Fruit fly (Drosophila melanogaster) whole organism, adult: ENCODE measurements around the gene Vm26Ac.

Source experiments
- CG11617 ChIP-seq: fragments of 200-800 bp; sonication (Bioruptor generic); optimal IDR thresholded peaks from 2 replicates; lab custom pipeline; 2017; ENCODE audit warnings: mild to moderate bottlenecking, missing biosample characterization, missing genetic modification reagents, missing genetic modification characterization
- CG12768 ChIP-seq: fragments of 200-800 bp; sonication (Bioruptor generic); optimal IDR thresholded peaks from 2 replicates; lab custom pipeline; 2017; ENCODE audit warnings: missing biosample characterization, missing genetic modification characterization, mild to moderate bottlenecking, moderate library complexity, missing genetic modification reagents
- CG14711 ChIP-seq: fragments of 200-800 bp; sonication (Bioruptor generic); optimal IDR thresholded peaks from 2 replicates; lab custom pipeline; 2018; ENCODE audit warnings: missing biosample characterization, mild to moderate bottlenecking, missing genetic modification characterization, moderate library complexity
- CG1620 ChIP-seq: fragments of 200-800 bp; sonication (Bioruptor generic); optimal IDR thresholded peaks from 2 replicates; lab custom pipeline; 2016; ENCODE audit warnings: missing biosample characterization, missing genetic modification characterization
- CG33017 ChIP-seq: fragments of 200-800 bp; sonication (Bioruptor generic); optimal IDR thresholded peaks from 2 replicates; lab custom pipeline; 2018; ENCODE audit warnings: missing biosample characterization, mild to moderate bottlenecking, missing genetic modification characterization, moderate library complexity
- CG5204 ChIP-seq: fragments of 200-800 bp; sonication (Bioruptor generic); optimal IDR thresholded peaks from 2 replicates; lab custom pipeline; 2016; ENCODE audit warnings: missing biosample characterization, missing genetic modification characterization
- CG7045 ChIP-seq: fragments of 200-800 bp; sonication (Bioruptor generic); optimal IDR thresholded peaks from 2 replicates; lab custom pipeline; 2017; ENCODE audit warnings: missing biosample characterization, mild to moderate bottlenecking, missing genetic modification characterization
- CG7101 ChIP-seq: fragments of 200-800 bp; sonication (Bioruptor generic); optimal IDR thresholded peaks from 2 replicates; lab custom pipeline; 2018; ENCODE audit warnings: missing biosample characterization, mild to moderate bottlenecking, missing genetic modification characterization, moderate library complexity
- Clk ChIP-seq: fragments of 200-800 bp; sonication (Bioruptor generic); optimal IDR thresholded peaks from 2 replicates; lab custom pipeline; 2017; ENCODE audit warnings: missing biosample characterization, missing genetic modification characterization
- Crg-1 ChIP-seq: fragments of 200-800 bp; sonication (Bioruptor generic); optimal IDR thresholded peaks from 2 replicates; lab custom pipeline; 2016; ENCODE audit warnings: missing biosample characterization, missing genetic modification characterization
- Hr96 ChIP-seq: fragments of 200-800 bp; sonication (Bioruptor generic); optimal IDR thresholded peaks from 2 replicates; lab custom pipeline; 2016; ENCODE audit warnings: missing biosample characterization, missing genetic modification characterization
- Mnt ChIP-seq: fragments of 200-800 bp; sonication (Bioruptor generic); optimal IDR thresholded peaks from 2 replicates; lab custom pipeline; 2016; ENCODE audit warnings: missing biosample characterization, mild to moderate bottlenecking, missing genetic modification characterization
- bab1 ChIP-seq: fragments of 200-800 bp; sonication (Bioruptor generic); optimal IDR thresholded peaks from 3 replicates; lab custom pipeline; 2019; ENCODE audit warnings: missing biosample characterization, mild to moderate bottlenecking, missing genetic modification characterization, moderate library complexity
- cic ChIP-seq: fragments of 200-800 bp; sonication (Bioruptor generic); optimal IDR thresholded peaks from 2 replicates; lab custom pipeline; 2017; ENCODE audit warnings: missing biosample characterization, mild to moderate bottlenecking, missing genetic modification characterization, moderate library complexity
- cnc ChIP-seq, 2 experiments: fragments of >200 bp; optimal IDR thresholded peaks; 2 replicates each; lab custom pipeline; 2017
- kay ChIP-seq: fragments of 200-800 bp; sonication (Bioruptor generic); peaks from one replicate; lab custom pipeline; 2016; ENCODE audit warnings: missing biosample characterization, missing genetic modification characterization, borderline replicate concordance
- ovo ChIP-seq: fragments of 200-800 bp; sonication (Bioruptor generic); optimal IDR thresholded peaks from 2 replicates; lab custom pipeline; 2016; ENCODE audit warnings: missing biosample characterization, missing genetic modification characterization
- pad ChIP-seq: fragments of 200-800 bp; sonication (Bioruptor generic); optimal IDR thresholded peaks from 3 replicates; lab custom pipeline; 2017; ENCODE audit warnings: missing biosample characterization, missing genetic modification characterization, mild to moderate bottlenecking, moderate library complexity, missing genetic modification reagents
- tj ChIP-seq: fragments of 200-800 bp; sonication (Bioruptor generic); optimal IDR thresholded peaks from 3 replicates; lab custom pipeline; 2017; ENCODE audit warnings: missing biosample characterization, mild to moderate bottlenecking, missing genetic modification characterization, moderate library complexity
- toe ChIP-seq: fragments of 200-800 bp; sonication (Bioruptor generic); optimal IDR thresholded peaks from 2 replicates; lab custom pipeline; 2016; ENCODE audit warnings: missing biosample characterization, missing genetic modification characterization

Vm26Ac gene

dm6 chr2L:5964211-5964610 lies 5.8 kb upstream of the Vm26Ac start:
- peak; percentile 94 for TF ChIP-seq tj (GFP tag; lab: Kevin White, UChicago)
- no peak for TF ChIP-seq kay

- no peak for TF ChIP-seq CG5204 (GFP tag; lab: Kevin White, UChicago)
- no peak for TF ChIP-seq kay
- no peak for TF ChIP-seq CG1620 (GFP tag; lab: Kevin White, UChicago)
- no peak for TF ChIP-seq Clk (GFP tag; lab: Kevin White, UChicago)
- no peak for TF ChIP-seq tj (GFP tag; lab: Kevin White, UChicago)
- TF ChIP-seq cnc (optimal IDR thresholded peaks at IDR 0.05; lab: Kevin White, UChicago) = no peak
- TF ChIP-seq bab1 (GFP tag; lab: Kevin White, UChicago) = no peak
Measured at dm6 chr2L:5963251-5963650, 4.8 kb upstream of the Vm26Ac start.

- TF ChIP-seq tj (GFP tag; lab: Kevin White, UChicago) (peak; percentile 93), ovo (GFP tag; lab: Kevin White, UChicago) (no peak), Crg-1 (GFP tag; lab: Kevin White, UChicago) (peak; percentile 0), bab1 (GFP tag; lab: Kevin White, UChicago) (no peak)
Measured at dm6 chr2L:5961169-5961918, 2.9 kb upstream of the Vm26Ac start.

dm6 chr2L:5959863-5960658 lies 1.6 kb upstream of the Vm26Ac start, which contains the start of gene Vm26Aa:
Vm26Aa (minus strand) TSS chr2L:5960340.
- peak; percentile 98 for TF ChIP-seq tj (GFP tag; lab: Kevin White, UChicago)
- no peak for TF ChIP-seq Hr96 (GFP tag; lab: Kevin White, UChicago)

dm6 chr2L:5956706-5957105 lies 1.7 kb downstream of the Vm26Ac start, which contains the start of the genes CG13998 and Vm26Ab:
CG13998 (minus strand) TSS chr2L:5956819.
Vm26Ab (plus strand) TSS chr2L:5957004.
- TF ChIP-seq cnc (optimal IDR thresholded peaks at IDR 0.05; lab: Kevin White, UChicago) (no peak), tj (GFP tag; lab: Kevin White, UChicago) (peak; percentile 99), Hr96 (GFP tag; lab: Kevin White, UChicago) (no peak)

dm6 chr2L:5956153-5956552 lies 2.3 kb downstream of the Vm26Ac start, which contains the start of gene CG13999:
CG13999 (minus strand) TSS chr2L:5956466.
- no peak for TF ChIP-seq CG33017
- no peak for TF ChIP-seq CG5204 (GFP tag; lab: Kevin White, UChicago)
- TF ChIP-seq CG12768 (GFP tag; lab: Kevin White, UChicago) = no peak
- no peak for TF ChIP-seq cic
- TF ChIP-seq CG7045 (GFP tag; lab: Kevin White, UChicago) = no peak
- TF ChIP-seq Hr96 (GFP tag; lab: Kevin White, UChicago) = no peak
- TF ChIP-seq ovo (GFP tag; lab: Kevin White, UChicago) = no peak
- TF ChIP-seq Mnt (GFP tag; lab: Kevin White, UChicago) = no peak
- no peak for TF ChIP-seq bab1 (GFP tag; lab: Kevin White, UChicago)
- no peak for TF ChIP-seq tj (GFP tag; lab: Kevin White, UChicago)
- TF ChIP-seq CG14711 (tag; lab: Kevin White, UChicago) = no peak
- no peak for TF ChIP-seq pad (GFP tag; lab: Kevin White, UChicago)
- TF ChIP-seq CG11617 (GFP tag; lab: Kevin White, UChicago) = no peak
- TF ChIP-seq Crg-1 (GFP tag; lab: Kevin White, UChicago) = no peak
- TF ChIP-seq CG1620 (GFP tag; lab: Kevin White, UChicago) = no peak
- no peak for TF ChIP-seq CG7101 (tag; lab: Kevin White, UChicago)
- TF ChIP-seq toe (GFP tag; lab: Kevin White, UChicago) = no peak
- no peak for TF ChIP-seq Clk (GFP tag; lab: Kevin White, UChicago)
- TF ChIP-seq cnc (optimal IDR thresholded peaks at IDR 0.05; lab: Kevin White, UChicago) = no peak

dm6 chr2L:5948775-5949526 lies 9.5 kb downstream of the Vm26Ac start, which contains the start of gene CG9044:
CG9044 (plus strand) TSS chr2L:5949450.
- no peak for TF ChIP-seq CG33017
- peak; percentile 70 for TF ChIP-seq CG11617 (GFP tag; lab: Kevin White, UChicago)
- TF ChIP-seq cnc (optimal IDR thresholded peaks at IDR 0.05; lab: Kevin White, UChicago) = no peak
- TF ChIP-seq CG7101 (tag; lab: Kevin White, UChicago) = peak; percentile 54
- TF ChIP-seq ovo (GFP tag; lab: Kevin White, UChicago) = peak; percentile 32
- TF ChIP-seq bab1 (GFP tag; lab: Kevin White, UChicago) = peak; percentile 72
- peak; percentile 72 for TF ChIP-seq CG5204 (GFP tag; lab: Kevin White, UChicago)
- TF ChIP-seq tj (GFP tag; lab: Kevin White, UChicago) = peak; percentile 62
- peak; percentile 34 for TF ChIP-seq Crg-1 (GFP tag; lab: Kevin White, UChicago)
- no peak for TF ChIP-seq kay
- TF ChIP-seq Hr96 (GFP tag; lab: Kevin White, UChicago) = no peak
- peak; percentile 34 for TF ChIP-seq cic
- peak; percentile 51 for TF ChIP-seq CG14711 (tag; lab: Kevin White, UChicago)
- peak; percentile 78 for TF ChIP-seq CG1620 (GFP tag; lab: Kevin White, UChicago)
- TF ChIP-seq Clk (GFP tag; lab: Kevin White, UChicago) = peak; percentile 11
- TF ChIP-seq pad (GFP tag; lab: Kevin White, UChicago) = peak; percentile 71
- peak; percentile 43 for TF ChIP-seq CG7045 (GFP tag; lab: Kevin White, UChicago)
- no peak for TF ChIP-seq CG12768 (GFP tag; lab: Kevin White, UChicago)
- TF ChIP-seq Mnt (GFP tag; lab: Kevin White, UChicago) = peak; percentile 51
- no peak for TF ChIP-seq toe (GFP tag; lab: Kevin White, UChicago)
